Worm (Caenorhabditis elegans): ENCODE data around the gene srh-300.
"Not testable (repeated sequence)": the region's sequence is repeated elsewhere in the genome, so short reads cannot be mapped to it uniquely, and the experiment has no call there.

Gene srh-300

ce11 chrV:17828310-17828709 is 6.4 kb downstream of the srh-300 start, which contains the start of gene srh-304:
Gene srh-304 (plus strand): TSS chrV:17828610.
- TF ChIP-seq cog-1 (tag; optimal IDR thresholded peaks at IDR 0.05) (no peak), ztf-23 (GFP tag; IDR thresholded peaks at IDR 0.05) (no peak), T22C8.4 (GFP tag; IDR thresholded peaks at IDR 0.05) (no peak), ztf-29 (GFP tag; IDR thresholded peaks at IDR 0.05) (no peak), tab-1 (GFP tag; IDR thresholded peaks at IDR 0.05) (no peak), ref-1 (GFP tag; conservative IDR thresholded peaks at IDR 0.05) (no peak), med-1 (GFP tag; optimal IDR thresholded peaks at IDR 0.05; ENCODE audit: insufficient read depth) (no peak), flt-1 (GFP tag; IDR thresholded peaks at IDR 0.05) (no peak), klf-2 (GFP tag; conservative IDR thresholded peaks at IDR 0.05) (no peak)

- TF ChIP-seq ztf-29 (GFP tag; IDR thresholded peaks at IDR 0.05) = no peak
- TF ChIP-seq ref-1 (GFP tag; conservative IDR thresholded peaks at IDR 0.05) = no peak
- TF ChIP-seq med-1 (GFP tag; optimal IDR thresholded peaks at IDR 0.05; ENCODE audit: insufficient read depth) = no peak
- TF ChIP-seq tab-1 (GFP tag; IDR thresholded peaks at IDR 0.05) = no peak
- TF ChIP-seq T22C8.4 (GFP tag; IDR thresholded peaks at IDR 0.05) = no peak
- TF ChIP-seq ztf-23 (GFP tag; IDR thresholded peaks at IDR 0.05) = no peak
- no peak for TF ChIP-seq flt-1 (GFP tag; IDR thresholded peaks at IDR 0.05)
- TF ChIP-seq klf-2 (GFP tag; conservative IDR thresholded peaks at IDR 0.05) = no peak
- TF ChIP-seq cog-1 (tag; optimal IDR thresholded peaks at IDR 0.05) = no peak
Observed at ce11 chrV:17831350-17831749, 9.4 kb downstream of the srh-300 start, which contains the start of gene srh-303. Gene srh-303 (plus strand): TSS chrV:17831650.

- TF ChIP-seq flt-1 (GFP tag; IDR thresholded peaks at IDR 0.05) (no peak), cog-1 (tag; optimal IDR thresholded peaks at IDR 0.05) (no peak), klf-2 (GFP tag; conservative IDR thresholded peaks at IDR 0.05) (no peak), ztf-29 (GFP tag; IDR thresholded peaks at IDR 0.05) (no peak), T22C8.4 (GFP tag; IDR thresholded peaks at IDR 0.05) (no peak), med-1 (GFP tag; optimal IDR thresholded peaks at IDR 0.05; ENCODE audit: insufficient read depth) (no peak), ref-1 (GFP tag; conservative IDR thresholded peaks at IDR 0.05) (no peak), ztf-23 (GFP tag; IDR thresholded peaks at IDR 0.05) (no peak), tab-1 (GFP tag; IDR thresholded peaks at IDR 0.05) (no peak)
Observed at ce11 chrV:17844106-17844505, 22.2 kb downstream of the srh-300 start, which contains the start of gene srh-286. Gene srh-286 (minus strand): TSS chrV:17844206.

ce11 chrV:17845370-17845967 is 23.6 kb downstream of the srh-300 start:
- TF ChIP-seq ztf-29 (GFP tag; IDR thresholded peaks at IDR 0.05) (no peak), med-1 (GFP tag; optimal IDR thresholded peaks at IDR 0.05; ENCODE audit: insufficient read depth) (no peak)

DNA sequence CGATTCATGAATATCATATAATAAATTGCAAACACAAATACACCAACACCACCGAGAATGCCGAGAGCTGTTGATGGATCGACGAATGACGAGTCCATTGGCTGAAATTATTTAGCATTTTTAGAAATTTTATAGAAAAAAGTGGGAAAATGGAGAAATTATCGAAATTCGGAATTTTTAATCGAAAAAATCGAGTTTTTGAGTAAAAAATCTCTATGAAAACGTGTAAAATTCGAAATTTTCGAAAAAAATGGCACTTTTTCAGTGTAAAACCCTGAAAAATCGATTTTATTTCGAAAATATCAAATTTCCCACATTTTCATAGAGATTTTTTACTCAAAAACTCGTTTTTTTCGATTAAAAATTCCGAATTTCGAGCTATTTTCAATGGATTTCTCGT is 34.0 kb downstream of the srh-300 start, which contains the start of gene tcc-1:
TSS of gene tcc-1 (minus strand) at position 101 of the 400 bp plus-strand sequence.
- TF ChIP-seq ref-1 (GFP tag; conservative IDR thresholded peaks at IDR 0.05) (no peak), med-1 (GFP tag; optimal IDR thresholded peaks at IDR 0.05; ENCODE audit: insufficient read depth) (no peak), tab-1 (GFP tag; IDR thresholded peaks at IDR 0.05) (no peak)

ce11 chrV:17857901-17858300 is 36.0 kb downstream of the srh-300 start:
- no peak for TF ChIP-seq T22C8.4 (GFP tag; IDR thresholded peaks at IDR 0.05)
- no peak for TF ChIP-seq ztf-29 (GFP tag; IDR thresholded peaks at IDR 0.05)
- TF ChIP-seq med-1 (GFP tag; optimal IDR thresholded peaks at IDR 0.05; ENCODE audit: insufficient read depth) = no peak
- TF ChIP-seq ztf-23 (GFP tag; IDR thresholded peaks at IDR 0.05) = no peak
- TF ChIP-seq tab-1 (GFP tag; IDR thresholded peaks at IDR 0.05) = no peak
- no peak for TF ChIP-seq klf-2 (GFP tag; conservative IDR thresholded peaks at IDR 0.05)
- TF ChIP-seq cog-1 (tag; optimal IDR thresholded peaks at IDR 0.05) = no peak
- TF ChIP-seq flt-1 (GFP tag; IDR thresholded peaks at IDR 0.05) = no peak
- no peak for TF ChIP-seq ref-1 (GFP tag; conservative IDR thresholded peaks at IDR 0.05)

DNA sequence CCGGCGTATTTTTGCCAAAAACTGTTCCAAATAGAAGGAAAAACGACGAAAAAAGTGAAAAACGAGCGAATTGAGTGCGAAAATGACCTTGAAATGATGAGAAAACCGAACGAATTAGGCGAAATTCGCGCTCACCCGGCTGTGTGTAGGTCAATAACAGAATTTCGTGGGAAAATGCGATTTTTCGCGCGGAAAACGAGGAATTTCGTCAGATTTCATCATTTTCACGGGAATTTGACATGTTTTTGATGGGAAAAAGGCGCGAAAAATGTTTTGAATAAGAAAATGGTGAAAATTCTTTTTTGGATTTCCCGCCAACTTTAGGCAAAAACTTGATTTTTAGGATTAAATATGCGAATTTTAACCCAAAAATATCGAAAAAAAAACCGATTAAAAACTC is 37.2 kb downstream of the srh-300 start:
- no peak for TF ChIP-seq ztf-23 (GFP tag; IDR thresholded peaks at IDR 0.05)
- no peak for TF ChIP-seq flt-1 (GFP tag; IDR thresholded peaks at IDR 0.05)
- no peak for TF ChIP-seq med-1 (GFP tag; optimal IDR thresholded peaks at IDR 0.05; ENCODE audit: insufficient read depth)

- no peak for TF ChIP-seq cog-1 (tag; optimal IDR thresholded peaks at IDR 0.05)
- TF ChIP-seq flt-1 (GFP tag; IDR thresholded peaks at IDR 0.05) = no peak
- TF ChIP-seq med-1 (GFP tag; optimal IDR thresholded peaks at IDR 0.05; ENCODE audit: insufficient read depth) = no peak
- TF ChIP-seq klf-2 (GFP tag; conservative IDR thresholded peaks at IDR 0.05) = no peak
- TF ChIP-seq T22C8.4 (GFP tag; IDR thresholded peaks at IDR 0.05) = no peak
Observed at ce11 chrV:17859519-17859918, 37.6 kb downstream of the srh-300 start.

DNA sequence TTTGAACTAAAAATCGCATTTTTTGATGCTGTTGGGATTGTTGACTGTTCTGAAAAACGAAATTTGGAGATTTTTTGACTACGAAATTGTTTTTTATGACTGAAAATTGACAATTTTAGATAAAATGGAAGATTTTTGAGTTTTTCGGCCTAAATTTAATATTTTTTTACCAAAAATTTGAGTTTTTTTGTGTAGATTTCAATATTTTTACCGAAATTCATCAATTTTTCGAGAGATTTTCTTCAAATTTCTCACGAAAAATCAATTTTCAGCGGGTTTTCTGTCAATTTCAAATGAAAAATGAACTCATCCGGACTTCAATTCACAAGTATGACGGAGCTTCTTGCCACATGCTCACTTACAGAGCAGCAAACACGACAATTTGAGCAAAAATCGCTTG is 43.4 kb downstream of the srh-300 start, which contains the start of gene Y59A8A.8:
TSS of gene Y59A8A.8 (plus strand) at position 301 of the 400 bp plus-strand sequence.
- TF ChIP-seq klf-2 (GFP tag; conservative IDR thresholded peaks at IDR 0.05); T22C8.4 (GFP tag; IDR thresholded peaks at IDR 0.05); ref-1 (GFP tag; conservative IDR thresholded peaks at IDR 0.05): not testable (repeated sequence)

DNA sequence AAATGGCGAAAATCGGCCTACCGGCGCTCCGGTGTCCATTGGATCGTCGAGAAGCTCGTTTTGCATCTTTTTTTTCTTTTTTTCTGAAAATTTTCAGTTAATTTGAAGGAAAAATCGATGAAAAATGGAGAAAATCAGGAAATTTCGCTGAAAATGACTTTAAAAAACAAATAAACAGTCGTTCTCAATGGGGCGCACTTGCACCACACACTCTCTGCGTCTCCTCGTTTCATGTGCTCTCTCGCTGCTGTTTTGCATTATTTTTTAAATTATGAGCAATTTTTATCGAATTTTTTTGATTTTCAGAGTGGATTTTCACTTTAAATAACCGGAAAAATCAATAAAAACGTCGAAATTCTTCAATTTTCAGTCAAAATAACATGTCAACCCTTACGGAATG is 48.7 kb downstream of the srh-300 start, which contains the start of gene csn-1:
TSS of gene csn-1 (minus strand) at position 83 of the 400 bp plus-strand sequence.
- TF ChIP-seq flt-1 (GFP tag; IDR thresholded peaks at IDR 0.05) = no peak
- no peak for TF ChIP-seq ztf-23 (GFP tag; IDR thresholded peaks at IDR 0.05)
- no peak for TF ChIP-seq med-1 (GFP tag; optimal IDR thresholded peaks at IDR 0.05; ENCODE audit: insufficient read depth)
- TF ChIP-seq T22C8.4 (GFP tag; IDR thresholded peaks at IDR 0.05) = no peak
- TF ChIP-seq cog-1 (tag; optimal IDR thresholded peaks at IDR 0.05) = no peak

DNA sequence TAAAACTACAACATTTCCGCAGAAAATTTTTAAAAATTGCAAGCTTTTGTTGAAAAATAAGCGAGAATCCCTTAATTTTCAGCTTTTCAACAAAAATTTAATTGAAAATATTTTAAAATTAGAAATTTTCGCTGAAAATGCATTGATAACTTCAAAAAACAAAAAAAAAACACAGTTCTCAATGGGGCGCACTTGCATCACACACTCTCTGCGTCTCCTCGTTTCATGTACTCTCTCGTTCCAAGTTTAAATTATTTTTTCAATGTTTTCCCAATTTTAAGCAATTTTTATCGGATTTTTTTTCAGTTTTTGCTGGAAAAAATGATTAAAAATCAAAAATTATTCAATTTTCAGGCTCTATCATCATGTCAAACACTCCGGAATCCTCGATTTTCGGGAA is 49.1 kb downstream of the srh-300 start, which contains the start of gene phf-14:
TSS of gene phf-14 (plus strand) at position 345 of the 400 bp plus-strand sequence.
- TF ChIP-seq med-1 (GFP tag; optimal IDR thresholded peaks at IDR 0.05; ENCODE audit: insufficient read depth) (no peak), cog-1 (tag; optimal IDR thresholded peaks at IDR 0.05) (no peak), ref-1 (GFP tag; conservative IDR thresholded peaks at IDR 0.05) (no peak), klf-2 (GFP tag; conservative IDR thresholded peaks at IDR 0.05) (no peak), ztf-29 (GFP tag; IDR thresholded peaks at IDR 0.05) (no peak), ztf-23 (GFP tag; IDR thresholded peaks at IDR 0.05) (no peak), flt-1 (GFP tag; IDR thresholded peaks at IDR 0.05) (no peak), T22C8.4 (GFP tag; IDR thresholded peaks at IDR 0.05) (no peak)
